Fruit fly (Drosophila melanogaster) ovary, adult (tissue): ENCODE data around the gene Sprn.

Experiments
- CG17801 ChIP-seq: fragments of 200-800 bp; optimal IDR thresholded peaks from 2 replicates; lab custom pipeline; 2019; ENCODE audit warnings: missing biosample characterization, mild to moderate bottlenecking, missing genetic modification characterization, moderate library complexity; ENCODE audit not compliant: partially characterized antibody

The Sprn gene

dm6 chr3L:11888910-11889309 is 10.0 kb downstream of the Sprn start, which contains the start of gene CG5897:
TSS of gene CG5897 (minus strand) at chr3L:11889010.
- TF ChIP-seq CG17801 (GFP tag; lab: Kevin White, UChicago) = no peak

- no peak for TF ChIP-seq CG17801 (GFP tag; lab: Kevin White, UChicago)
These were observed 13.9 kb downstream of the Sprn start for dm6 chr3L:11892766-11893165.

- no peak for TF ChIP-seq CG17801 (GFP tag; lab: Kevin White, UChicago)
These were observed 17.8 kb downstream of the Sprn start for dm6 chr3L:11896756-11897155.

- no peak for TF ChIP-seq CG17801 (GFP tag; lab: Kevin White, UChicago)
These were observed 39.3 kb downstream of the Sprn start for dm6 chr3L:11918217-11918616.

dm6 chr3L:11921213-11921612 is 42.3 kb downstream of the Sprn start, which contains the start of gene CG11588:
TSS of gene CG11588 (plus strand) at chr3L:11921513.
- TF ChIP-seq CG17801 (GFP tag; lab: Kevin White, UChicago) = no peak

- TF ChIP-seq CG17801 (GFP tag; lab: Kevin White, UChicago) = no peak
These were observed 45.7 kb downstream of the Sprn start, which contains the start of gene SdhAL for dm6 chr3L:11924657-11925056. TSS of gene SdhAL (minus strand) at chr3L:11924757.

- TF ChIP-seq CG17801 (GFP tag; lab: Kevin White, UChicago) = no peak
These were observed 46.5 kb downstream of the Sprn start for dm6 chr3L:11925382-11925781.

- no peak for TF ChIP-seq CG17801 (GFP tag; lab: Kevin White, UChicago)
These were observed 48.4 kb downstream of the Sprn start, which contains the start of gene byn for dm6 chr3L:11927287-11927743. TSS of gene byn (plus strand) at chr3L:11927693.
